Fruit fly (Drosophila melanogaster) whole organism, adult: ENCODE results near the gene CG34303.

Source experiments
- CG11617 ChIP-seq: fragments of 200-800 bp; sonication (Bioruptor generic); optimal IDR thresholded peaks from 2 replicates; lab custom pipeline; 2017; ENCODE audit warnings: mild to moderate bottlenecking, missing biosample characterization, missing genetic modification reagents, missing genetic modification characterization
- CG12768 ChIP-seq: fragments of 200-800 bp; sonication (Bioruptor generic); optimal IDR thresholded peaks from 2 replicates; lab custom pipeline; 2017; ENCODE audit warnings: missing biosample characterization, missing genetic modification characterization, mild to moderate bottlenecking, moderate library complexity, missing genetic modification reagents
- CG14711 ChIP-seq: fragments of 200-800 bp; sonication (Bioruptor generic); optimal IDR thresholded peaks from 2 replicates; lab custom pipeline; 2018; ENCODE audit warnings: missing biosample characterization, mild to moderate bottlenecking, missing genetic modification characterization, moderate library complexity
- CG1620 ChIP-seq: fragments of 200-800 bp; sonication (Bioruptor generic); optimal IDR thresholded peaks from 2 replicates; lab custom pipeline; 2016; ENCODE audit warnings: missing biosample characterization, missing genetic modification characterization
- CG33017 ChIP-seq: fragments of 200-800 bp; sonication (Bioruptor generic); optimal IDR thresholded peaks from 2 replicates; lab custom pipeline; 2018; ENCODE audit warnings: missing biosample characterization, mild to moderate bottlenecking, missing genetic modification characterization, moderate library complexity
- CG5204 ChIP-seq: fragments of 200-800 bp; sonication (Bioruptor generic); optimal IDR thresholded peaks from 2 replicates; lab custom pipeline; 2016; ENCODE audit warnings: missing biosample characterization, missing genetic modification characterization
- CG7045 ChIP-seq: fragments of 200-800 bp; sonication (Bioruptor generic); optimal IDR thresholded peaks from 2 replicates; lab custom pipeline; 2017; ENCODE audit warnings: missing biosample characterization, mild to moderate bottlenecking, missing genetic modification characterization
- CG7101 ChIP-seq: fragments of 200-800 bp; sonication (Bioruptor generic); optimal IDR thresholded peaks from 2 replicates; lab custom pipeline; 2018; ENCODE audit warnings: missing biosample characterization, mild to moderate bottlenecking, missing genetic modification characterization, moderate library complexity
- Clk ChIP-seq: fragments of 200-800 bp; sonication (Bioruptor generic); optimal IDR thresholded peaks from 2 replicates; lab custom pipeline; 2017; ENCODE audit warnings: missing biosample characterization, missing genetic modification characterization
- Crg-1 ChIP-seq: fragments of 200-800 bp; sonication (Bioruptor generic); optimal IDR thresholded peaks from 2 replicates; lab custom pipeline; 2016; ENCODE audit warnings: missing biosample characterization, missing genetic modification characterization
- Hr96 ChIP-seq: fragments of 200-800 bp; sonication (Bioruptor generic); optimal IDR thresholded peaks from 2 replicates; lab custom pipeline; 2016; ENCODE audit warnings: missing biosample characterization, missing genetic modification characterization
- Mnt ChIP-seq: fragments of 200-800 bp; sonication (Bioruptor generic); optimal IDR thresholded peaks from 2 replicates; lab custom pipeline; 2016; ENCODE audit warnings: missing biosample characterization, mild to moderate bottlenecking, missing genetic modification characterization
- bab1 ChIP-seq: fragments of 200-800 bp; sonication (Bioruptor generic); optimal IDR thresholded peaks from 3 replicates; lab custom pipeline; 2019; ENCODE audit warnings: missing biosample characterization, mild to moderate bottlenecking, missing genetic modification characterization, moderate library complexity
- cic ChIP-seq: fragments of 200-800 bp; sonication (Bioruptor generic); optimal IDR thresholded peaks from 2 replicates; lab custom pipeline; 2017; ENCODE audit warnings: missing biosample characterization, mild to moderate bottlenecking, missing genetic modification characterization, moderate library complexity
- cnc ChIP-seq, 2 experiments: fragments of >200 bp; optimal IDR thresholded peaks; 2 replicates each; lab custom pipeline; 2017
- kay ChIP-seq: fragments of 200-800 bp; sonication (Bioruptor generic); peaks from one replicate; lab custom pipeline; 2016; ENCODE audit warnings: missing biosample characterization, missing genetic modification characterization, borderline replicate concordance
- ovo ChIP-seq: fragments of 200-800 bp; sonication (Bioruptor generic); optimal IDR thresholded peaks from 2 replicates; lab custom pipeline; 2016; ENCODE audit warnings: missing biosample characterization, missing genetic modification characterization
- pad ChIP-seq: fragments of 200-800 bp; sonication (Bioruptor generic); optimal IDR thresholded peaks from 3 replicates; lab custom pipeline; 2017; ENCODE audit warnings: missing biosample characterization, missing genetic modification characterization, mild to moderate bottlenecking, moderate library complexity, missing genetic modification reagents
- tj ChIP-seq: fragments of 200-800 bp; sonication (Bioruptor generic); optimal IDR thresholded peaks from 3 replicates; lab custom pipeline; 2017; ENCODE audit warnings: missing biosample characterization, mild to moderate bottlenecking, missing genetic modification characterization, moderate library complexity
- toe ChIP-seq: fragments of 200-800 bp; sonication (Bioruptor generic); optimal IDR thresholded peaks from 2 replicates; lab custom pipeline; 2016; ENCODE audit warnings: missing biosample characterization, missing genetic modification characterization

Gene CG34303

DNA sequence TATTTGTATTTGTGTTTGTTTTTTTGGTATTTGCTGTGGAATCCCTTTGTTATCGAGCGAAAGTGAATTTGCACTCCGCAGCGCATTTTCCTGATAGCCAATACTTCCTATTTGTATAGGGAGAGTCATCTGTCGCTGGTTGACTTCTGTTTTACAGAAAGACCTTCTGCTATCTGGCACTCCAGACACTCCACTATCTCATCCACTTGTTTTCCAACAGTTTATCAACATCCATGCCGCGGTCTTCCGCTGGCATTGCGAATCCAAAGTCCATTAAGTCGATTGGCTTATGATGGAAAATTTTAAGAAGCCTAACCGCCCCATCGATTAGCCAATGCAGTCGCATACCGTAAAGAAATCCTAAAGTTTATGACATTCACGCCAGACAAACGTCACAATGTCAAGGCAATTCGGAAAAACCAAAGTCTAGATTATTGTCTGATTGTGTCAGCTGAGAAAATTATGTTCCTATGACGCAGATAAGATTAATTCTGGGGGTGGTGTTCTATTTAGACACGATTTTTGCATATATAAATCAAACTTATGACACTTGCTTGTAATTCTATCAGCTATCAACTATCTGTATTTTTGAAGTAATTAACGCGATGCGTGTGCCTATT, 36.7 kb downstream of the CG34303 start:
- TF ChIP-seq CG5204 (no peak), CG12768 (GFP tag; lab: Kevin White, UChicago) (peak; percentile 6), CG7101 (no peak), CG14711 (tag; lab: Kevin White, UChicago) (no peak), cic (GFP tag; lab: Kevin White, UChicago) (no peak), tj (GFP tag; lab: Kevin White, UChicago) (no peak), cnc (optimal IDR thresholded peaks at IDR 0.05; lab: Kevin White, UChicago) (no peak), CG7045 (GFP tag; lab: Kevin White, UChicago) (no peak), bab1 (GFP tag; lab: Kevin White, UChicago) (no peak), CG11617 (GFP tag; lab: Kevin White, UChicago) (no peak), Mnt (GFP tag; lab: Kevin White, UChicago) (no peak), CG1620 (GFP tag; lab: Kevin White, UChicago) (no peak), Crg-1 (peak; percentile 4), Hr96 (GFP tag; lab: Kevin White, UChicago) (no peak)

- TF ChIP-seq toe (GFP tag; lab: Kevin White, UChicago): no peak
- TF ChIP-seq tj (GFP tag; lab: Kevin White, UChicago): peak; percentile 33
- peak; percentile 29 for TF ChIP-seq cic (GFP tag; lab: Kevin White, UChicago)
These were observed 37.9 kb downstream of the CG34303 start for dm6 chr3R:10113746-10114145.

dm6 chr3R:10112195-10112594, 39.5 kb downstream of the CG34303 start, which contains the start of gene CAH7:
CAH7 (plus strand) TSS chr3R:10112237.
- TF ChIP-seq CG14711 (tag; lab: Kevin White, UChicago) (no peak), tj (GFP tag; lab: Kevin White, UChicago) (peak; percentile 92), CG7101 (no peak), cic (GFP tag; lab: Kevin White, UChicago) (peak; percentile 52), pad (GFP tag; lab: Kevin White, UChicago) (no peak), kay (GFP tag; lab: Kevin White, UChicago) (no peak), Mnt (GFP tag; lab: Kevin White, UChicago) (peak; percentile 17), Clk (no peak), Hr96 (GFP tag; lab: Kevin White, UChicago) (no peak), ovo (GFP tag; lab: Kevin White, UChicago) (peak; percentile 33)

DNA sequence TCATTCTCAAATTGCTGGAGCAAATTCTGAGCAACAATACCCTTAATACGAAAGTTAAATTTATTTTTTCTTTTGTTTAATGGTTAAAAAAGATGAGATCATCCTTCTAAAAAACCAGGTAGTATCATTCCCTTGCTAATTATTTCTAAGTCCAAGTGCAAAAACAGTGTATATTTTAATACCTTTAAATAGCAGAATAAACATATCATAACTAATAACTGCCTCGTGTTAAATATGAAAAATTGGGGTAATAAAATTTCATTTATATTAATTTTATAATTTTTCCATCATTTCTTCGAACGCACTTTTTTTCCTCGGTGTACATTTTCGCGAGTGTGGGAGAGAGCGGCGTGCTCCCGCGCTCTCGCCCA, 39.9 kb downstream of the CG34303 start:
- TF ChIP-seq CG7101 (peak; percentile 47), CG14711 (tag; lab: Kevin White, UChicago) (peak; percentile 8), CG1620 (GFP tag; lab: Kevin White, UChicago) (no peak), Mnt (GFP tag; lab: Kevin White, UChicago) (no peak), CG5204 (no peak), Clk (no peak), ovo (GFP tag; lab: Kevin White, UChicago) (no peak), CG12768 (GFP tag; lab: Kevin White, UChicago) (no peak), CG11617 (GFP tag; lab: Kevin White, UChicago) (peak; percentile 76), toe (GFP tag; lab: Kevin White, UChicago) (peak; percentile 4), CG7045 (GFP tag; lab: Kevin White, UChicago) (peak; percentile 26), Hr96 (GFP tag; lab: Kevin White, UChicago) (no peak), CG33017 (tag; lab: Kevin White, UChicago) (peak; percentile 14), cic (GFP tag; lab: Kevin White, UChicago) (no peak), kay (GFP tag; lab: Kevin White, UChicago) (no peak), bab1 (GFP tag; lab: Kevin White, UChicago) (no peak), tj (GFP tag; lab: Kevin White, UChicago) (no peak)

- TF ChIP-seq kay (GFP tag; lab: Kevin White, UChicago): peak; percentile 91
- TF ChIP-seq CG33017 (tag; lab: Kevin White, UChicago): no peak
- TF ChIP-seq toe (GFP tag; lab: Kevin White, UChicago): no peak
- peak; percentile 40 for TF ChIP-seq CG7045 (GFP tag; lab: Kevin White, UChicago)
- TF ChIP-seq cic (GFP tag; lab: Kevin White, UChicago): no peak
- TF ChIP-seq pad (GFP tag; lab: Kevin White, UChicago): peak; percentile 50
- TF ChIP-seq CG14711 (tag; lab: Kevin White, UChicago): peak; percentile 44
- peak; percentile 48 for TF ChIP-seq CG12768 (GFP tag; lab: Kevin White, UChicago)
- TF ChIP-seq Crg-1: no peak
- no peak for TF ChIP-seq CG1620 (GFP tag; lab: Kevin White, UChicago)
These were observed 40.4 kb downstream of the CG34303 start for dm6 chr3R:10111150-10111814.

DNA sequence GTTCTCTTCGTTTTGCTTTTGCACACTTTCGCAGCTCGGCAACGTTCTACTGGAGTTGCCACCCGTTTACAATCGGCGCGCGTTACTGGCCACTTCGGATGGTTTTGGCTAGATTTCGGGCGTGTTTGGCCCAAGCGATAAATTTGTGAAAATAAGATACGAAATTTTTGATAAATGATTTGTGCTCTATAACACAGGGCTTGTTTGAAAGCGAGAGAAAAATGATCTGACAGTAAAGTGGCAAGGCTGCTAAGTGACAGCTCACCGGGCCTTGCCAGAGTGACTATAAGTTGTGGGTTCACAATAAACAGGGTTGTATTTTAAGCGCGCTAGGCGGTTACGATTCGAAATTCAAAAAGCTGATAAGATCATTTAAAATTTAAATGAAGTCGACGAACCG, 41.7 kb downstream of the CG34303 start, which contains the start of gene Fmr1:
Fmr1 (minus strand) TSS at position 184 of the 400 bp plus-strand sequence.
- TF ChIP-seq toe (GFP tag; lab: Kevin White, UChicago) (no peak), CG5204 (no peak), CG7045 (GFP tag; lab: Kevin White, UChicago) (peak; percentile 49), cnc (optimal IDR thresholded peaks at IDR 0.05; lab: Kevin White, UChicago) (no peak), CG11617 (GFP tag; lab: Kevin White, UChicago) (peak; percentile 32), CG7101 (peak; percentile 43), CG33017 (tag; lab: Kevin White, UChicago) (no peak), bab1 (GFP tag; lab: Kevin White, UChicago) (peak; percentile 52), Hr96 (GFP tag; lab: Kevin White, UChicago) (peak; percentile 70), CG1620 (GFP tag; lab: Kevin White, UChicago) (peak; percentile 67), Clk (peak; percentile 27), Mnt (GFP tag; lab: Kevin White, UChicago) (peak; percentile 64), Crg-1 (no peak), tj (GFP tag; lab: Kevin White, UChicago) (peak; percentile 46), pad (GFP tag; lab: Kevin White, UChicago) (peak; percentile 23), cic (GFP tag; lab: Kevin White, UChicago) (no peak), CG14711 (tag; lab: Kevin White, UChicago) (peak; percentile 64), CG12768 (GFP tag; lab: Kevin White, UChicago) (peak; percentile 47), ovo (GFP tag; lab: Kevin White, UChicago) (peak; percentile 18)
